Fruit fly (Drosophila melanogaster) whole organism, embryonic: Measurements from ENCODE around the gene ss.

Experiments
- Abd-B ChIP-seq: fragments of 200-800 bp; sonication (Bioruptor generic); optimal IDR thresholded peaks from 2 replicates; lab custom pipeline; 2018; ENCODE audit warnings: missing biosample characterization, mild to moderate bottlenecking, missing genetic modification characterization, moderate library complexity
- Aef1 ChIP-seq: fragments of 200-800 bp; sonication (Bioruptor generic); IDR thresholded peaks from 3 replicates; pipeline ENCODE4 v1.3.6; 2022; ENCODE audit warnings: missing biosample characterization, missing genetic modification characterization
- CG10274 ChIP-seq: fragments of 200-800 bp; sonication (Bioruptor generic); optimal IDR thresholded peaks from 3 replicates; lab custom pipeline; 2017; ENCODE audit warnings: missing biosample characterization, mild to moderate bottlenecking, missing genetic modification characterization
- CG10979 ChIP-seq: fragments of 200-800 bp; sonication (Bioruptor generic); optimal IDR thresholded peaks from 2 replicates; lab custom pipeline; 2018; ENCODE audit warnings: missing biosample characterization, mild to moderate bottlenecking, missing genetic modification characterization, moderate library complexity
- CG12071 ChIP-seq: fragments of 200-800 bp; sonication (Bioruptor generic); optimal IDR thresholded peaks from 3 replicates; lab custom pipeline; 2018; ENCODE audit warnings: missing biosample characterization, mild to moderate bottlenecking, missing genetic modification characterization
- CG1233 ChIP-seq: fragments of 200-800 bp; sonication (Bioruptor generic); optimal IDR thresholded peaks from 4 replicates; lab custom pipeline; 2018; ENCODE audit warnings: missing biosample characterization, mild to moderate bottlenecking, missing genetic modification characterization
- CG12391 ChIP-seq: fragments of 200-800 bp; sonication (Bioruptor generic); optimal IDR thresholded peaks from 3 replicates; lab custom pipeline; 2018; ENCODE audit warnings: missing biosample characterization, mild to moderate bottlenecking, missing genetic modification characterization, moderate library complexity
- CG14014 ChIP-seq: fragments of 200-800 bp; sonication (Bioruptor generic); IDR thresholded peaks from 2 replicates; pipeline ENCODE4 v1.3.6; 2022; ENCODE audit warnings: missing biosample characterization, missing genetic modification characterization
- CG15011 ChIP-seq: fragments of 200-800 bp; sonication (Bioruptor generic); optimal IDR thresholded peaks from 3 replicates; lab custom pipeline; 2018; ENCODE audit warnings: missing biosample characterization, mild to moderate bottlenecking, missing genetic modification characterization
- CG15269 ChIP-seq: fragments of 200-800 bp; sonication (Bioruptor generic); optimal IDR thresholded peaks from 2 replicates; lab custom pipeline; 2018; ENCODE audit warnings: missing biosample characterization, mild to moderate bottlenecking, missing genetic modification characterization, moderate library complexity
- CG15479 ChIP-seq: fragments of 200-800 bp; sonication (Bioruptor generic); optimal IDR thresholded peaks from 3 replicates; lab custom pipeline; 2019; ENCODE audit warnings: missing biosample characterization, mild to moderate bottlenecking, missing genetic modification characterization, moderate library complexity
- CG16813 ChIP-seq: fragments of 200-800 bp; sonication (Bioruptor generic); IDR thresholded peaks from 3 replicates; pipeline ENCODE4 v1.3.6; 2022; ENCODE audit warnings: missing biosample characterization, missing genetic modification characterization; ENCODE audit not compliant: partially characterized antibody
- CG17829 ChIP-seq: fragments of 200-800 bp; optimal IDR thresholded peaks from 2 replicates; lab custom pipeline; 2019; ENCODE audit warnings: missing biosample characterization, mild to moderate bottlenecking, missing genetic modification characterization, moderate library complexity
- CG17912 ChIP-seq: fragments of 200-800 bp; sonication (Bioruptor generic); optimal IDR thresholded peaks from 2 replicates; lab custom pipeline; 2018; ENCODE audit warnings: missing biosample characterization, mild to moderate bottlenecking, missing genetic modification characterization
- CG2116 ChIP-seq: fragments of 200-800 bp; sonication (Bioruptor generic); optimal IDR thresholded peaks from 3 replicates; lab custom pipeline; 2018; ENCODE audit warnings: missing biosample characterization, mild to moderate bottlenecking, missing genetic modification characterization
- CG31388 ChIP-seq: fragments of 200-800 bp; sonication (Bioruptor generic); optimal IDR thresholded peaks from 2 replicates; lab custom pipeline; 2016; ENCODE audit warnings: missing biosample characterization, missing genetic modification characterization
- CG3847 ChIP-seq: fragments of 200-800 bp; sonication (Bioruptor generic); IDR thresholded peaks from 2 replicates; pipeline ENCODE4 v1.3.6; 2022; ENCODE audit warnings: missing biosample characterization, missing genetic modification characterization
- CG6254 ChIP-seq: fragments of 200-800 bp; sonication (Bioruptor generic); optimal IDR thresholded peaks from 3 replicates; lab custom pipeline; 2017; ENCODE audit warnings: mild to moderate bottlenecking, missing biosample characterization, missing genetic modification reagents, missing genetic modification characterization
- CG7963 ChIP-seq: fragments of 200-800 bp; sonication (Bioruptor generic); IDR thresholded peaks from 3 replicates; pipeline ENCODE4 v1.3.6; 2022; ENCODE audit warnings: missing biosample characterization, missing genetic modification characterization; ENCODE audit not compliant: partially characterized antibody
- CG8765 ChIP-seq: fragments of 200-800 bp; sonication (Bioruptor generic); IDR thresholded peaks from 2 replicates; pipeline ENCODE4 v1.3.6; 2022; ENCODE audit warnings: missing biosample characterization, missing genetic modification characterization
- CG8944 ChIP-seq: fragments of 200-800 bp; sonication (Bioruptor generic); optimal IDR thresholded peaks from 3 replicates; lab custom pipeline; 2016; ENCODE audit warnings: missing biosample characterization, missing genetic modification characterization
- CHES-1-like ChIP-seq: fragments of 200-800 bp; sonication (Bioruptor generic); optimal IDR thresholded peaks from 2 replicates; lab custom pipeline; 2016; ENCODE audit warnings: missing biosample characterization, missing genetic modification characterization
- Dek ChIP-seq: fragments of 200-800 bp; sonication (Bioruptor generic); optimal IDR thresholded peaks from 3 replicates; lab custom pipeline; 2019; ENCODE audit warnings: missing biosample characterization, mild to moderate bottlenecking, missing genetic modification characterization, moderate library complexity
- Dip3 ChIP-seq: fragments of 200-800 bp; sonication (Bioruptor generic); optimal IDR thresholded peaks from 3 replicates; lab custom pipeline; 2016; ENCODE audit warnings: missing biosample characterization, missing genetic modification characterization
- Dll ChIP-seq: fragments of 200-800 bp; sonication (Bioruptor generic); IDR thresholded peaks from 4 replicates; pipeline ENCODE4 v1.3.6; 2022; ENCODE audit warnings: missing biosample characterization, missing genetic modification characterization; ENCODE audit not compliant: partially characterized antibody
- E2f1 ChIP-seq: fragments of 200-800 bp; sonication (Bioruptor generic); IDR thresholded peaks from 2 replicates; pipeline ENCODE4 v1.3.6; 2022; ENCODE audit warnings: missing biosample characterization, missing genetic modification characterization
- Hey ChIP-seq: fragments of 200-800 bp; sonication (Bioruptor generic); optimal IDR thresholded peaks from 3 replicates; lab custom pipeline; 2018; ENCODE audit warnings: missing biosample characterization, mild to moderate bottlenecking, missing genetic modification characterization
- Hr3 ChIP-seq: fragments of 200-800 bp; sonication (Bioruptor generic); optimal IDR thresholded peaks from 3 replicates; lab custom pipeline; 2016; ENCODE audit warnings: missing biosample characterization, missing genetic modification characterization
- Jarid2 ChIP-seq: fragments of 200-800 bp; sonication (Bioruptor generic); optimal IDR thresholded peaks from 3 replicates; lab custom pipeline; 2017; ENCODE audit warnings: mild to moderate bottlenecking, missing biosample characterization, missing genetic modification reagents, missing genetic modification characterization
- MBD-R2 ChIP-seq: fragments of 200-800 bp; sonication (Bioruptor generic); IDR thresholded peaks from 2 replicates; pipeline ENCODE4 v1.3.6; 2022; ENCODE audit warnings: missing biosample characterization, missing genetic modification characterization
- Ptx1 ChIP-seq: fragments of 200-800 bp; sonication (Bioruptor generic); IDR thresholded peaks from 2 replicates; pipeline ENCODE4 v1.3.6; 2022; ENCODE audit warnings: missing biosample characterization, missing genetic modification characterization
- Ssrp ChIP-seq: fragments of 200-800 bp; sonication (Bioruptor generic); optimal IDR thresholded peaks from 2 replicates; lab custom pipeline; 2018; ENCODE audit warnings: missing biosample characterization, mild to moderate bottlenecking, missing genetic modification characterization, moderate library complexity
- al ChIP-seq: fragments of 200-800 bp; sonication (Bioruptor generic); IDR thresholded peaks from 2 replicates; pipeline ENCODE4 v1.3.6; 2022; ENCODE audit warnings: missing biosample characterization, missing genetic modification characterization
- chm ChIP-seq: fragments of 200-800 bp; sonication (Bioruptor generic); IDR thresholded peaks from 2 replicates; pipeline ENCODE4 v1.3.6; 2022; ENCODE audit warnings: missing biosample characterization, missing genetic modification characterization
- emc ChIP-seq: fragments of 200-800 bp; sonication (Bioruptor generic); optimal IDR thresholded peaks from 2 replicates; lab custom pipeline; 2016; ENCODE audit warnings: missing biosample characterization, missing genetic modification characterization
- exex ChIP-seq: fragments of 200-800 bp; sonication (Bioruptor generic); optimal IDR thresholded peaks from 4 replicates; lab custom pipeline; 2018; ENCODE audit warnings: missing biosample characterization, mild to moderate bottlenecking, missing genetic modification characterization, moderate library complexity
- ftz-f1 ChIP-seq: fragments of 200-800 bp; sonication (Bioruptor generic); optimal IDR thresholded peaks from 2 replicates; lab custom pipeline; 2016; ENCODE audit warnings: missing biosample characterization, missing genetic modification characterization
- h ChIP-seq: fragments of >200 bp; optimal IDR thresholded peaks from 2 replicates; lab custom pipeline; 2017
- ham ChIP-seq: fragments of 200-800 bp; sonication (Bioruptor generic); IDR thresholded peaks from 2 replicates; pipeline ENCODE4 v1.3.6; 2022; ENCODE audit warnings: missing biosample characterization, missing genetic modification characterization
- klu ChIP-seq: fragments of 200-800 bp; sonication (Bioruptor generic); IDR thresholded peaks from 2 replicates; pipeline ENCODE4 v1.3.6; 2022; ENCODE audit warnings: missing biosample characterization, missing genetic modification characterization
- kni ChIP-seq: fragments of 200-800 bp; sonication (Bioruptor generic); optimal IDR thresholded peaks from 3 replicates; lab custom pipeline; 2017; ENCODE audit warnings: mild to moderate bottlenecking, missing biosample characterization, missing genetic modification reagents, missing genetic modification characterization
- lbe ChIP-seq: fragments of 200-800 bp; sonication (Bioruptor generic); optimal IDR thresholded peaks from 2 replicates; lab custom pipeline; 2016; ENCODE audit warnings: missing biosample characterization, mild to moderate bottlenecking, missing genetic modification characterization
- luna ChIP-seq: fragments of 200-800 bp; sonication (Bioruptor generic); optimal IDR thresholded peaks from 2 replicates; lab custom pipeline; 2016; ENCODE audit warnings: missing biosample characterization, missing genetic modification characterization
- maf-S ChIP-seq: fragments of 200-800 bp; sonication (Bioruptor generic); optimal IDR thresholded peaks from 2 replicates; lab custom pipeline; 2016; ENCODE audit warnings: missing biosample characterization, missing genetic modification characterization
- ranshi ChIP-seq: fragments of 200-800 bp; sonication (Bioruptor generic); IDR thresholded peaks from 2 replicates; pipeline ENCODE4 v1.3.6; 2022; ENCODE audit warnings: missing biosample characterization, missing genetic modification characterization
- repo ChIP-seq: fragments of 200-800 bp; sonication (Bioruptor generic); optimal IDR thresholded peaks from 2 replicates; lab custom pipeline; 2016; ENCODE audit warnings: missing biosample characterization, missing genetic modification characterization
- ro ChIP-seq: fragments of 200-800 bp; sonication (Bioruptor generic); IDR thresholded peaks from 2 replicates; pipeline ENCODE4 v1.3.6; 2022; ENCODE audit warnings: missing biosample characterization, missing genetic modification characterization
- row ChIP-seq: fragments of 200-800 bp; sonication (Bioruptor generic); IDR thresholded peaks from 3 replicates; pipeline ENCODE4 v1.3.6; 2022; ENCODE audit warnings: missing biosample characterization, missing genetic modification characterization
- sens ChIP-seq: fragments of 200-800 bp; sonication (Bioruptor generic); peaks from one replicate; lab custom pipeline; 2016; ENCODE audit warnings: missing biosample characterization, missing genetic modification characterization
- sob ChIP-seq: fragments of 200-800 bp; sonication (Bioruptor generic); IDR thresholded peaks from 2 replicates; pipeline ENCODE4 v1.3.6; 2022; ENCODE audit warnings: missing biosample characterization, missing genetic modification characterization
- tio ChIP-seq: fragments of 200-800 bp; sonication (Bioruptor generic); optimal IDR thresholded peaks from 2 replicates; lab custom pipeline; 2017; ENCODE audit warnings: missing biosample characterization, missing genetic modification characterization, inconsistent platforms
- trh ChIP-seq: fragments of 200-800 bp; sonication (Bioruptor generic); optimal IDR thresholded peaks from 2 replicates; lab custom pipeline; 2016; ENCODE audit warnings: missing biosample characterization, missing genetic modification characterization

Gene ss

DNA sequence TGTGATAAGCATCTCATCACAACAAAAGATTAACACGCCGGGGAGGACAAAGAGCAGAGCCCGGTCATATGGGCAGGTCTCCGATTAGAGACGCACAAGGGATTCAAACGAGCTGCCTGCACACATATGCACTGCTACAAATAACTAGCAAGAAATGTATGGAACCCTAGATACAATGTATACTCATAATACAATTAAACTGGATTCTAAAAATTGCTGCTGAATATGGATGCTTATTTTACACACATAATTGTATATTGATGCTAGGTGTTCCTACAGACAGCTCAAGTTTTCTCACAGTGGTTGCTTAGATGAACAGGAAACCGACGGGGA is 66.5 kb downstream of the ss start (continued):
- TF ChIP-seq klu (GFP tag; lab: Robert Waterston, UW) (no peak), al (GFP tag; lab: Robert Waterston, UW) (no peak), CG14014 (GFP tag; lab: Robert Waterston, UW) (no peak), chm (peak; percentile 59; the same call in 1 of the 2 replicates), ftz-f1 (GFP tag; lab: Kevin White, UChicago) (no peak), CG8765 (GFP tag; lab: Robert Waterston, UW) (peak; percentile 79), luna (GFP tag; lab: Kevin White, UChicago) (no peak), CHES-1-like (GFP tag; lab: Kevin White, UChicago) (peak; percentile 26), ham (GFP tag; lab: Robert Waterston, UW) (no peak), Hr3 (GFP tag; lab: Kevin White, UChicago) (peak; percentile 56), CG17912 (GFP tag; lab: Kevin White, UChicago) (no peak), CG8944 (GFP tag; lab: Kevin White, UChicago) (peak; percentile 59), ro (no peak), kni (GFP tag; lab: Kevin White, UChicago) (peak; percentile 75), Jarid2 (GFP tag; lab: Kevin White, UChicago) (peak; percentile 6), MBD-R2 (no peak), exex (tag; lab: Kevin White, UChicago) (no peak), row (GFP tag; lab: Robert Waterston, UW) (peak; percentile 77), E2f1 (peak; percentile 51), CG3847 (GFP tag; lab: Robert Waterston, UW) (0 out of 2 replicates have a peak, but pooled peaks have one; percentile 6), Ptx1 (GFP tag; lab: Robert Waterston, UW) (peak; percentile 27; the same call in 1 of the 2 replicates), Ssrp (tag; lab: Kevin White, UChicago) (peak; percentile 60), Dek (tag; lab: Kevin White, UChicago) (no peak), CG15479 (GFP tag; lab: Kevin White, UChicago) (peak; percentile 88), Hey (no peak), CG1233 (GFP tag; lab: Kevin White, UChicago) (peak; percentile 51), CG12071 (GFP tag; lab: Kevin White, UChicago) (no peak), lbe (GFP tag; lab: Kevin White, UChicago) (no peak), CG12391 (peak; percentile 76), Dip3 (GFP tag; lab: Kevin White, UChicago) (no peak), Dll (no peak), trh (GFP tag; lab: Kevin White, UChicago) (no peak), CG16813 (GFP tag; lab: Robert Waterston, UW) (no peak), CG7963 (GFP tag; lab: Robert Waterston, UW) (no peak), emc (GFP tag; lab: Kevin White, UChicago) (no peak), CG10274 (GFP tag; lab: Kevin White, UChicago) (peak; percentile 31), CG2116 (peak; percentile 10), repo (GFP tag; lab: Kevin White, UChicago) (no peak), sob (GFP tag; lab: Robert Waterston, UW) (0 out of 2 replicates have a peak, but pooled peaks have one; percentile 30), CG17829 (tag; lab: Kevin White, UChicago) (peak; percentile 83), tio (GFP tag; lab: Kevin White, UChicago) (peak; percentile 39), sens (GFP tag; lab: Kevin White, UChicago) (peak; percentile 97), ranshi (GFP tag; lab: Robert Waterston, UW) (0 out of 2 replicates have a peak, but pooled peaks have one; percentile 50), CG15011 (GFP tag; lab: Kevin White, UChicago) (no peak), Aef1 (GFP tag; lab: Robert Waterston, UW) (no peak; the same call in 2 of the 3 replicates), h (no peak), CG10979 (tag; lab: Kevin White, UChicago) (peak; percentile 83), maf-S (no peak), CG6254 (GFP tag; lab: Kevin White, UChicago) (peak; percentile 72), CG15269 (tag; lab: Kevin White, UChicago) (no peak), CG31388 (GFP tag; lab: Kevin White, UChicago) (no peak), Abd-B (no peak)
